Worm (Caenorhabditis elegans) whole organism, L3 larva: ENCODE measurements around the gene nhr-124.

ENCODE experiments used
- ama-1 ChIP-seq: fragments of 150-350 bp; optimal IDR thresholded peaks from 2 replicates; lab custom pipeline; 2018
- fos-1 ChIP-seq: fragments of 150-350 bp; optimal IDR thresholded peaks from 2 replicates; lab custom pipeline; 2014; ENCODE audit warnings: missing biosample characterization, missing genetic modification characterization
- lin-39 ChIP-seq: fragments of 150-350 bp; optimal IDR thresholded peaks from 2 replicates; lab custom pipeline; 2018; ENCODE audit warnings: missing biosample characterization, missing genetic modification reagents, missing genetic modification characterization
- nhr-237 ChIP-seq: fragments of 150-350 bp; optimal IDR thresholded peaks from 2 replicates; lab custom pipeline; 2014; ENCODE audit warnings: missing biosample characterization, missing genetic modification characterization
- nhr-25 ChIP-seq: sonication (generic microtip); optimal IDR thresholded peaks from 2 replicates; lab custom pipeline; 2017; ENCODE audit warnings: missing biosample characterization, missing genetic modification characterization
- nhr-77 ChIP-seq: fragments of 150-350 bp; optimal IDR thresholded peaks from 2 replicates; lab custom pipeline; 2014; ENCODE audit warnings: missing biosample characterization, missing genetic modification characterization
- pha-4 ChIP-seq: fragments of 150-350 bp; optimal IDR thresholded peaks from 2 replicates; lab custom pipeline; 2014; ENCODE audit warnings: missing biosample characterization, missing genetic modification reagents, missing genetic modification characterization
- sea-2 ChIP-seq: fragments of 150-350 bp; sonication (generic microtip); optimal IDR thresholded peaks from 4 replicates; lab custom pipeline; 2014; ENCODE audit warnings: missing biosample characterization, missing genetic modification reagents, missing genetic modification characterization
- snpc-4 ChIP-seq: fragments of 150-350 bp; optimal IDR thresholded peaks from 2 replicates; lab custom pipeline; 2014; ENCODE audit warnings: missing biosample characterization, missing genetic modification characterization
- unc-39 ChIP-seq: sonication (generic microtip); optimal IDR thresholded peaks from 4 replicates; lab custom pipeline; 2017; ENCODE audit warnings: missing biosample characterization, missing genetic modification characterization
- zag-1 ChIP-seq: fragments of 150-350 bp; optimal IDR thresholded peaks from 2 replicates; lab custom pipeline; 2014; ENCODE audit warnings: missing biosample characterization, missing genetic modification characterization

DNA sequence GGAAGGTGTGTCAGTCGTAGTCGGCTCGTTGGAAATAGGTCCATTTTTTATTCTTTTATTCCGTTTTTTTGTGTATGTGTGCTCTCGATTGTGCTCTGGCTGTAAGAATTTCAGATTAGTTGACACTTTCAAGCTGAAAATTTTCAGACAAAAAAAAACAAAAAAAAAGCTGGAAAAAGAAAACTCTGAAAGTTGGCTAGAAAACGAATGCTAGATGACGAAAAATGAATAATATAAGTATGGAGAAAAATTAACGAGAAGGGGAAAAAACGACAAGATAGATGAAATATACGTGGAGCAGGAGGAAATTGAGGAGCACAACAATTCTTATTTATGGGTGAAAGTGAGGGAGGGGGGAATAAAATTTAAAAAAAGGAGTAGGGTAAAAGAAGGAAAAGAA is 54.4 kb downstream of the nhr-124 start, which contains the start of gene H10D18.5:
- TF ChIP-seq zag-1 (tag; lab: Kevin White, UChicago) (no peak), lin-39 (tag; lab: Kevin White, UChicago) (no peak), snpc-4 (tag; lab: Kevin White, UChicago) (no peak), ama-1 (lab: Kevin White, UChicago) (no peak), fos-1 (no peak), nhr-77 (tag; lab: Kevin White, UChicago) (no peak), sea-2 (no peak), nhr-237 (tag; lab: Kevin White, UChicago) (no peak), pha-4 (no peak), unc-39 (tag; lab: Kevin White, UChicago) (no peak), nhr-25 (tag; lab: Kevin White, UChicago) (no peak)
